Fruit fly (Drosophila melanogaster) whole organism, embryonic: ENCODE results near the gene CG2681.

Source experiments
- CG12155 ChIP-seq: fragments of 200-800 bp; sonication (Bioruptor generic); optimal IDR thresholded peaks from 3 replicates; lab custom pipeline; 2016; ENCODE audit warnings: missing biosample characterization, missing genetic modification characterization
- CG3065 ChIP-seq: fragments of 200-800 bp; sonication (Bioruptor generic); optimal IDR thresholded peaks from 2 replicates; lab custom pipeline; 2016; ENCODE audit warnings: missing biosample characterization, missing genetic modification characterization
- CG3726 ChIP-seq: fragments of 200-800 bp; sonication (Bioruptor generic); IDR thresholded peaks from 3 replicates; pipeline ENCODE4, ENCODE4 v1.3.6; 2022; ENCODE audit warnings: missing biosample characterization, missing genetic modification characterization
- CkIIα-i1 ChIP-seq: fragments of 200-800 bp; sonication (Bioruptor generic); IDR thresholded peaks from 2 replicates; pipeline ENCODE4 v1.3.6; 2022; ENCODE audit warnings: missing biosample characterization, missing genetic modification characterization
- Sox102F ChIP-seq: fragments of 200-800 bp; sonication (Bioruptor generic); optimal IDR thresholded peaks from 2 replicates; lab custom pipeline; 2018; ENCODE audit warnings: missing biosample characterization, mild to moderate bottlenecking, missing genetic modification characterization, moderate library complexity
- bcd ChIP-seq: fragments of 200-800 bp; sonication (Bioruptor generic); optimal IDR thresholded peaks from 2 replicates; lab custom pipeline; 2017; ENCODE audit warnings: missing biosample characterization, mild to moderate bottlenecking, missing genetic modification characterization
- chif ChIP-seq, 2 experiments: fragments of 200-800 bp; sonication (Bioruptor generic); optimal IDR thresholded peaks; 3 replicates each; lab custom pipeline; 2016; ENCODE audit warnings: missing biosample characterization in 2 of 2, missing genetic modification characterization in 2 of 2
- fru ChIP-seq: fragments of >200 bp; optimal IDR thresholded peaks from 2 replicates; lab custom pipeline; 2017
- usp ChIP-seq: fragments of >200 bp; optimal IDR thresholded peaks from 2 replicates; lab custom pipeline; 2017; ENCODE audit warnings: missing biosample characterization, missing genetic modification characterization

- TF ChIP-seq bcd (GFP tag; lab: Kevin White, UChicago) (no peak), Sox102F (GFP tag; lab: Kevin White, UChicago) (no peak), CG3065 (no peak), chif (GFP tag; optimal IDR thresholded peaks at IDR 0.05; lab: Kevin White, UChicago) (no peak), CkIIα-i1 (GFP tag; lab: Robert Waterston, UW) (no peak), CG12155 (GFP tag; lab: Kevin White, UChicago) (no peak), fru (lab: Kevin White, UChicago) (no peak), usp (GFP tag; lab: Kevin White, UChicago) (no peak), CG3726 (no peak)
These were observed 950 bp upstream of the CG2681 start, which contains the start of gene CG2680 for dm6 chrX:2707377-2708090.
